Worm (Caenorhabditis elegans) whole organism, L1 larva: ENCODE results near the gene W10G6.1.
"Not testable (repeated sequence)": the region's sequence is repeated elsewhere in the genome, so short reads cannot be mapped to it uniquely, and the experiment has no call there.

Experiments
- aly-2 ChIP-seq: fragments of 150-350 bp; optimal IDR thresholded peaks from 2 replicates; lab custom pipeline; 2014; ENCODE audit warnings: missing biosample characterization, missing genetic modification characterization
- dpl-1 ChIP-seq, 3 experiments: fragments of 150-350 bp in 2 of 3; sonication (generic microtip) in 1 of 3; optimal IDR thresholded peaks; 2 replicates each; lab custom pipeline; 2014 to 2017; ENCODE audit warnings: missing biosample characterization in 3 of 3, missing genetic modification characterization in 3 of 3, missing genetic modification reagents in 3 of 3
- elt-2 ChIP-seq: sonication (generic microtip); optimal IDR thresholded peaks from 2 replicates; lab custom pipeline; 2016; ENCODE audit warnings: missing genetic modification characterization, mild to moderate bottlenecking, inconsistent platforms, missing compliant biosample characterization, missing genetic modification reagents

DNA sequence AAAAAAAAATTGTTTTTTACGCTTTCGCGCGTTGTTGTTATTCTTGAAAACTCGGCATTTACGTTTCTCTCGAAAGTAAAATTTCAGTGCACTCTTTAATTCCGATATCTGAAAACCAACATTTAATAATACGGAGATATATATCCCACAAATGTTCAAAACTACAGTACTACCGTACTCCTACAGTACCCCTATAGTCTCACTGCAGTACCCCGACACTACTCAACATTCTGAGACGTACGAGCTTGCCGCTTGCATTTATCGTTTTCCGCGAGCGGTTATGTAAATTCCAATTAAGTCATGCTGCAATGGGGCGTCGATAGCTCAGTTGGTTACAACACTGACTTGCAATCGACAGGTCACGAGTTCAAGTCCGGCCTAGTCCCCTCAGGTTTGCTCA lies 31.9 kb upstream of the W10G6.1 start, which contains the start of gene F23A7.8:
- TF ChIP-seq aly-2 (tag; lab: Kevin White, UChicago); elt-2 (tag; lab: Kevin White, UChicago); dpl-1 (GFP tag; optimal IDR thresholded peaks at IDR 0.05; lab: Kevin White, UChicago): not testable (repeated sequence)
